Fruit fly (Drosophila melanogaster) whole organism, prepupa: ENCODE measurements around the gene ND-51.

Experiments
- Blimp-1 ChIP-seq: fragments of 200-800 bp; sonication (Bioruptor generic); optimal IDR thresholded peaks from 3 replicates; lab custom pipeline; 2017; ENCODE audit warnings: missing biosample characterization, missing genetic modification characterization, mild to moderate bottlenecking, moderate library complexity, missing genetic modification reagents
- CG10631 ChIP-seq: fragments of 200-800 bp; sonication (Bioruptor generic); optimal IDR thresholded peaks from 2 replicates; lab custom pipeline; 2016; ENCODE audit warnings: missing biosample characterization, missing genetic modification characterization
- CG10669 ChIP-seq: fragments of 200-800 bp; sonication (Bioruptor generic); optimal IDR thresholded peaks from 3 replicates; lab custom pipeline; 2018; ENCODE audit warnings: missing biosample characterization, mild to moderate bottlenecking, missing genetic modification characterization, moderate library complexity
- CG11762 ChIP-seq: fragments of 200-800 bp; sonication (Bioruptor generic); optimal IDR thresholded peaks from 3 replicates; lab custom pipeline; 2016; ENCODE audit warnings: missing biosample characterization, missing genetic modification characterization; ENCODE audit not compliant: insufficient read depth
- CG15336 ChIP-seq: fragments of 200-800 bp; sonication (Bioruptor generic); IDR thresholded peaks from 2 replicates; pipeline ENCODE4 v1.3.6; 2022; ENCODE audit warnings: missing biosample characterization, missing genetic modification characterization
- CG1621 ChIP-seq: fragments of 200-800 bp; sonication (Bioruptor generic); optimal IDR thresholded peaks from 3 replicates; lab custom pipeline; 2018; ENCODE audit warnings: missing biosample characterization, mild to moderate bottlenecking, missing genetic modification characterization
- CG3032 ChIP-seq: fragments of 200-800 bp; optimal IDR thresholded peaks from 2 replicates; lab custom pipeline; 2019; ENCODE audit warnings: missing biosample characterization, mild to moderate bottlenecking, missing genetic modification characterization, moderate library complexity
- CG31627 ChIP-seq: fragments of 200-800 bp; sonication (Bioruptor generic); optimal IDR thresholded peaks from 3 replicates; lab custom pipeline; 2016; ENCODE audit warnings: missing biosample characterization, missing genetic modification characterization
- CG32006 ChIP-seq: fragments of 200-800 bp; sonication (Bioruptor generic); optimal IDR thresholded peaks from 3 replicates; lab custom pipeline; 2017; ENCODE audit warnings: missing biosample characterization, mild to moderate bottlenecking, missing genetic modification characterization
- CG34406 ChIP-seq: fragments of 200-800 bp; sonication (Bioruptor generic); optimal IDR thresholded peaks from 3 replicates; lab custom pipeline; 2016; ENCODE audit warnings: missing biosample characterization, missing genetic modification characterization
- CG3919 ChIP-seq: fragments of 200-800 bp; sonication (Bioruptor generic); optimal IDR thresholded peaks from 3 replicates; lab custom pipeline; 2016; ENCODE audit warnings: missing biosample characterization, missing genetic modification characterization
- CG4318 ChIP-seq: fragments of 200-800 bp; sonication (Bioruptor generic); optimal IDR thresholded peaks from 3 replicates; lab custom pipeline; 2017; ENCODE audit warnings: missing biosample characterization, mild to moderate bottlenecking, missing genetic modification characterization
- CG6163 ChIP-seq: fragments of 200-800 bp; sonication (Bioruptor generic); IDR thresholded peaks from 3 replicates; pipeline ENCODE4 v1.3.6; 2022; ENCODE audit warnings: missing biosample characterization, missing genetic modification characterization
- CG6276 ChIP-seq: fragments of 200-800 bp; sonication (Bioruptor generic); optimal IDR thresholded peaks from 2 replicates; lab custom pipeline; 2017; ENCODE audit warnings: missing biosample characterization, mild to moderate bottlenecking, missing genetic modification characterization
- CG6792 ChIP-seq: fragments of 200-800 bp; sonication (Bioruptor generic); optimal IDR thresholded peaks from 3 replicates; lab custom pipeline; 2016; ENCODE audit warnings: missing biosample characterization, missing genetic modification characterization
- CG6808 ChIP-seq: fragments of 200-800 bp; sonication (Bioruptor generic); optimal IDR thresholded peaks from 3 replicates; lab custom pipeline; 2017; ENCODE audit warnings: missing biosample characterization, missing genetic modification characterization, mild to moderate bottlenecking, moderate library complexity, missing genetic modification reagents
- CG6854 ChIP-seq: fragments of 200-800 bp; sonication (Bioruptor generic); optimal IDR thresholded peaks from 2 replicates; lab custom pipeline; 2017; ENCODE audit warnings: missing biosample characterization, mild to moderate bottlenecking, missing genetic modification characterization
- CG7368 ChIP-seq: fragments of 200-800 bp; sonication (Bioruptor generic); optimal IDR thresholded peaks from 3 replicates; lab custom pipeline; 2016; ENCODE audit warnings: missing biosample characterization, missing genetic modification characterization
- CG8119 ChIP-seq: fragments of 200-800 bp; sonication (Bioruptor generic); IDR thresholded peaks from 3 replicates; pipeline ENCODE4 v1.3.6; 2022; ENCODE audit warnings: missing biosample characterization, missing genetic modification characterization
- CG8319 ChIP-seq: fragments of 200-800 bp; sonication (Bioruptor generic); optimal IDR thresholded peaks from 3 replicates; lab custom pipeline; 2016; ENCODE audit warnings: missing biosample characterization, missing genetic modification characterization
- CG9139 ChIP-seq: fragments of 200-800 bp; sonication (Bioruptor generic); optimal IDR thresholded peaks from 3 replicates; lab custom pipeline; 2017; ENCODE audit warnings: missing biosample characterization, mild to moderate bottlenecking, missing genetic modification characterization
- Eip75B ChIP-seq: fragments of 200-800 bp; sonication (Bioruptor generic); optimal IDR thresholded peaks from 3 replicates; lab custom pipeline; 2016; ENCODE audit warnings: missing biosample characterization, missing genetic modification characterization
- Eip78C ChIP-seq: fragments of 200-800 bp; sonication (Bioruptor generic); peaks from one replicate; lab custom pipeline; 2016; ENCODE audit warnings: missing biosample characterization, missing genetic modification characterization
- Eip93F ChIP-seq: fragments of 200-800 bp; sonication (Bioruptor generic); optimal IDR thresholded peaks from 2 replicates; lab custom pipeline; 2016; ENCODE audit warnings: missing biosample characterization, mild to moderate bottlenecking, missing genetic modification characterization
- Ets21C ChIP-seq: fragments of 200-800 bp; sonication (Bioruptor generic); optimal IDR thresholded peaks from 3 replicates; lab custom pipeline; 2016; ENCODE audit warnings: missing biosample characterization, missing genetic modification characterization
- Ets96B ChIP-seq: fragments of 200-800 bp; optimal IDR thresholded peaks from 2 replicates; lab custom pipeline; 2019; ENCODE audit warnings: missing biosample characterization, mild to moderate bottlenecking, missing genetic modification characterization, moderate library complexity
- Gug ChIP-seq: fragments of 200-800 bp; sonication (Bioruptor generic); IDR thresholded peaks from 2 replicates; pipeline ENCODE4 v1.3.6; 2022; ENCODE audit warnings: missing biosample characterization, missing genetic modification characterization
- Hr4 ChIP-seq: fragments of 200-800 bp; sonication (Bioruptor generic); optimal IDR thresholded peaks from 3 replicates; lab custom pipeline; 2016; ENCODE audit warnings: missing biosample characterization, missing genetic modification characterization
- Lpt ChIP-seq: fragments of 200-800 bp; sonication (Bioruptor generic); optimal IDR thresholded peaks from 3 replicates; lab custom pipeline; 2016; ENCODE audit warnings: missing biosample characterization, missing genetic modification characterization
- OdsH ChIP-seq: fragments of 200-800 bp; sonication (Bioruptor generic); optimal IDR thresholded peaks from 3 replicates; lab custom pipeline; 2016; ENCODE audit warnings: missing biosample characterization, missing genetic modification characterization
- Smox ChIP-seq: fragments of 200-800 bp; sonication (Bioruptor generic); optimal IDR thresholded peaks from 3 replicates; lab custom pipeline; 2016; ENCODE audit warnings: missing biosample characterization, missing genetic modification characterization
- Sox102F ChIP-seq: fragments of 200-800 bp; sonication (Bioruptor generic); optimal IDR thresholded peaks from 2 replicates; lab custom pipeline; 2016; ENCODE audit warnings: missing biosample characterization, mild to moderate bottlenecking, missing genetic modification characterization
- Sox14 ChIP-seq: fragments of 200-800 bp; sonication (Bioruptor generic); optimal IDR thresholded peaks from 3 replicates; lab custom pipeline; 2016; ENCODE audit warnings: missing biosample characterization, missing genetic modification characterization
- Sox15 ChIP-seq: fragments of 200-800 bp; sonication (Bioruptor generic); optimal IDR thresholded peaks from 3 replicates; lab custom pipeline; 2016; ENCODE audit warnings: missing biosample characterization, missing genetic modification characterization
- achi ChIP-seq: fragments of 200-800 bp; sonication (Bioruptor generic); optimal IDR thresholded peaks from 3 replicates; lab custom pipeline; 2016; ENCODE audit warnings: missing biosample characterization, missing genetic modification characterization
- cyc ChIP-seq: fragments of 200-800 bp; sonication (Bioruptor generic); optimal IDR thresholded peaks from 3 replicates; lab custom pipeline; 2016; ENCODE audit warnings: missing biosample characterization, missing genetic modification characterization
- dac ChIP-seq: fragments of 200-800 bp; sonication (Bioruptor generic); optimal IDR thresholded peaks from 2 replicates; lab custom pipeline; 2017; ENCODE audit warnings: missing biosample characterization, mild to moderate bottlenecking, missing genetic modification characterization
- dsx ChIP-seq: fragments of 200-800 bp; optimal IDR thresholded peaks from 3 replicates; lab custom pipeline; 2019; ENCODE audit warnings: missing biosample characterization, mild to moderate bottlenecking, missing genetic modification characterization, moderate library complexity; ENCODE audit not compliant: poor library complexity, severe bottlenecking
- eg ChIP-seq: fragments of 200-800 bp; sonication (Bioruptor generic); IDR thresholded peaks from 3 replicates; pipeline ENCODE4 v1.3.6; 2022; ENCODE audit warnings: missing biosample characterization, missing genetic modification characterization
- esn ChIP-seq: fragments of 200-800 bp; sonication (Bioruptor generic); optimal IDR thresholded peaks from 2 replicates; lab custom pipeline; 2016; ENCODE audit warnings: missing biosample characterization, mild to moderate bottlenecking, missing genetic modification characterization, moderate library complexity
- fd59A ChIP-seq: fragments of 200-800 bp; sonication (Bioruptor generic); optimal IDR thresholded peaks from 2 replicates; lab custom pipeline; 2017; ENCODE audit warnings: missing biosample characterization, mild to moderate bottlenecking, missing genetic modification characterization, missing genetic modification reagents
- fd85E ChIP-seq: fragments of 200-800 bp; sonication (Bioruptor generic); optimal IDR thresholded peaks from 3 replicates; lab custom pipeline; 2016; ENCODE audit warnings: missing biosample characterization, missing genetic modification characterization
- fkh ChIP-seq: fragments of 200-800 bp; sonication (Bioruptor generic); optimal IDR thresholded peaks from 3 replicates; lab custom pipeline; 2017; ENCODE audit warnings: missing biosample characterization, mild to moderate bottlenecking, missing genetic modification characterization, moderate library complexity
- lz ChIP-seq: fragments of 200-800 bp; sonication (Bioruptor generic); optimal IDR thresholded peaks from 3 replicates; lab custom pipeline; 2016; ENCODE audit warnings: missing biosample characterization, missing genetic modification characterization
- net ChIP-seq: fragments of 200-800 bp; sonication (Bioruptor generic); optimal IDR thresholded peaks from 3 replicates; lab custom pipeline; 2016; ENCODE audit warnings: missing biosample characterization, missing genetic modification characterization
- pdm3 ChIP-seq: fragments of 200-800 bp; sonication (Bioruptor generic); optimal IDR thresholded peaks from 3 replicates; lab custom pipeline; 2016; ENCODE audit warnings: missing biosample characterization, missing genetic modification characterization
- salr ChIP-seq, 2 experiments: fragments of 200-800 bp; sonication (Bioruptor generic); optimal IDR thresholded peaks; 3 replicates each; lab custom pipeline; 2016 to 2018; ENCODE audit warnings: missing biosample characterization in 2 of 2, missing genetic modification characterization in 2 of 2, mild to moderate bottlenecking in 1 of 2
- spab ChIP-seq: fragments of 200-800 bp; sonication (Bioruptor generic); optimal IDR thresholded peaks from 2 replicates; lab custom pipeline; 2017; ENCODE audit warnings: missing biosample characterization, mild to moderate bottlenecking, missing genetic modification characterization, missing genetic modification reagents
- ss ChIP-seq, 2 experiments: fragments of 200-800 bp; sonication (Bioruptor generic); optimal IDR thresholded peaks; 2 replicates in 1 of 2; 3 replicates in 1 of 2; lab custom pipeline; 2017 to 2018; ENCODE audit warnings: mild to moderate bottlenecking in 2 of 2, missing biosample characterization in 2 of 2, missing genetic modification characterization in 2 of 2, moderate library complexity in 1 of 2
- svp ChIP-seq: fragments of 200-800 bp; sonication (Bioruptor generic); peaks from one replicate; lab custom pipeline; 2016; ENCODE audit warnings: missing biosample characterization, missing genetic modification characterization
- topi ChIP-seq: fragments of 200-800 bp; sonication (Bioruptor generic); optimal IDR thresholded peaks from 3 replicates; lab custom pipeline; 2016; ENCODE audit warnings: missing biosample characterization, missing genetic modification characterization
- vri ChIP-seq: fragments of 200-800 bp; sonication (Bioruptor generic); optimal IDR thresholded peaks from 3 replicates; lab custom pipeline; 2016; ENCODE audit warnings: missing biosample characterization, mild to moderate bottlenecking, missing genetic modification characterization

The ND-51 gene

dm6 chr2L:6051212-6051621 lies 11.3 kb downstream of the ND-51 start:
- TF ChIP-seq CG10669 (GFP tag; lab: Kevin White, UChicago), result peak; percentile 89
- peak; percentile 98 for TF ChIP-seq CG6163
- TF ChIP-seq eg, result peak; percentile 97
- TF ChIP-seq salr (GFP tag; optimal IDR thresholded peaks at IDR 0.05; lab: Kevin White, UChicago), result peak; percentile 90
- TF ChIP-seq CG15336 (GFP tag; lab: Robert Waterston, UW), result peak; percentile 99
- TF ChIP-seq CG31627 (GFP tag; lab: Kevin White, UChicago), result peak; percentile 94
- peak; percentile 97 for TF ChIP-seq Hr4 (GFP tag; lab: Kevin White, UChicago)
- peak; percentile 98 for TF ChIP-seq svp (GFP tag; lab: Kevin White, UChicago)
- peak; percentile 95 for TF ChIP-seq CG6276 (GFP tag; lab: Kevin White, UChicago)
- peak; percentile 95 for TF ChIP-seq Ets96B (tag; lab: Kevin White, UChicago)
- peak; percentile 97 for TF ChIP-seq CG6792 (GFP tag; lab: Kevin White, UChicago)
- TF ChIP-seq CG4318 (GFP tag; lab: Kevin White, UChicago), result no peak
- peak; percentile 81 for TF ChIP-seq Blimp-1 (GFP tag; lab: Kevin White, UChicago)
- TF ChIP-seq CG3919, result peak; percentile 97
- peak; percentile 98 for TF ChIP-seq CG8119 (GFP tag; lab: Robert Waterston, UW)
- TF ChIP-seq Sox102F, result peak; percentile 97
- TF ChIP-seq CG32006 (GFP tag; lab: Kevin White, UChicago), result peak; percentile 97
- TF ChIP-seq CG34406, result peak; percentile 96
- peak; percentile 90 for TF ChIP-seq spab (GFP tag; lab: Kevin White, UChicago)
- TF ChIP-seq CG8319 (GFP tag; lab: Kevin White, UChicago), result peak; percentile 88
- peak; percentile 92 for TF ChIP-seq dac (GFP tag; lab: Kevin White, UChicago)
- TF ChIP-seq dsx (GFP tag; lab: Kevin White, UChicago), result peak; percentile 94
- peak; percentile 93 for TF ChIP-seq CG11762 (GFP tag; lab: Kevin White, UChicago)
- peak; percentile 96 for TF ChIP-seq Smox (GFP tag; lab: Kevin White, UChicago)
- peak; percentile 98 for TF ChIP-seq net (GFP tag; lab: Kevin White, UChicago)
- TF ChIP-seq CG6854 (GFP tag; lab: Kevin White, UChicago), result peak; percentile 95
- TF ChIP-seq pdm3, result peak; percentile 96
- peak; percentile 93 for TF ChIP-seq CG3032
- peak; percentile 82 for TF ChIP-seq Sox15
- TF ChIP-seq CG9139, result peak; percentile 94
- peak; percentile 98 for TF ChIP-seq esn
- peak; percentile 92 for TF ChIP-seq Lpt
- TF ChIP-seq OdsH (GFP tag; lab: Kevin White, UChicago), result peak; percentile 95
- TF ChIP-seq fd85E (GFP tag; lab: Kevin White, UChicago), result peak; percentile 86
- TF ChIP-seq Eip75B (GFP tag; lab: Kevin White, UChicago), result peak; percentile 97
- TF ChIP-seq Eip93F (GFP tag; lab: Kevin White, UChicago), result peak; percentile 94
- TF ChIP-seq topi (GFP tag; lab: Kevin White, UChicago), result peak; percentile 98
- TF ChIP-seq Ets21C (GFP tag; lab: Kevin White, UChicago), result peak; percentile 88
- peak; percentile 93 for TF ChIP-seq CG6808 (GFP tag; lab: Kevin White, UChicago)
- TF ChIP-seq cyc (GFP tag; lab: Kevin White, UChicago), result peak; percentile 93
- peak; percentile 88 for TF ChIP-seq fd59A (GFP tag; lab: Kevin White, UChicago)
- TF ChIP-seq achi (GFP tag; lab: Kevin White, UChicago), result peak; percentile 96
- TF ChIP-seq CG1621 (tag; lab: Kevin White, UChicago), result peak; percentile 94
- peak; percentile 93 for TF ChIP-seq CG7368 (GFP tag; lab: Kevin White, UChicago)
- peak; percentile 96 for TF ChIP-seq ss (GFP tag; optimal IDR thresholded peaks at IDR 0.05; lab: Kevin White, UChicago)
- no peak for TF ChIP-seq fkh (GFP tag; lab: Kevin White, UChicago)
- TF ChIP-seq vri (GFP tag; lab: Kevin White, UChicago), result peak; percentile 96
- peak; percentile 96 for TF ChIP-seq Sox14 (GFP tag; lab: Kevin White, UChicago)
- TF ChIP-seq Eip78C, result peak; percentile 99
- peak; percentile 97 for TF ChIP-seq lz (GFP tag; lab: Kevin White, UChicago)
- TF ChIP-seq CG10631 (GFP tag; lab: Kevin White, UChicago), result peak; percentile 91
- TF ChIP-seq Gug (GFP tag; lab: Robert Waterston, UW), result peak; percentile 89
